Worm (Caenorhabditis elegans) whole organism, mixed stage, embryonic: ENCODE results near the gene F54D10.8.

ENCODE experiments used
- M03D4.4 ChIP-seq: sonication (generic microtip); optimal IDR thresholded peaks from 2 replicates; lab custom pipeline; 2017; ENCODE audit warnings: mild to moderate bottlenecking, missing genetic modification characterization, missing compliant biosample characterization
- bed-3 ChIP-seq: fragments of 200-800 bp; sonication (Bioruptor generic); optimal IDR thresholded peaks from 3 replicates; lab custom pipeline; 2018; ENCODE audit warnings: mild to moderate bottlenecking, missing genetic modification characterization, moderate library complexity, missing compliant biosample characterization
- blmp-1 ChIP-seq: fragments of 150-350 bp; optimal IDR thresholded peaks from 2 replicates; lab custom pipeline; 2014; ENCODE audit warnings: missing biosample characterization, missing genetic modification characterization
- ceh-39 ChIP-seq: fragments of 150-350 bp; optimal IDR thresholded peaks from 2 replicates; lab custom pipeline; 2014; ENCODE audit warnings: missing biosample characterization, missing genetic modification characterization
- ceh-43 ChIP-seq: fragments of 200-800 bp; sonication (Bioruptor generic); optimal IDR thresholded peaks from 2 replicates; lab custom pipeline; 2018; ENCODE audit warnings: mild to moderate bottlenecking, missing genetic modification characterization, moderate library complexity, missing compliant biosample characterization
- ceh-83 ChIP-seq: fragments of 200-800 bp; sonication (Bioruptor generic); optimal IDR thresholded peaks from 2 replicates; lab custom pipeline; 2018; ENCODE audit warnings: mild to moderate bottlenecking, missing genetic modification characterization, missing compliant biosample characterization
- cnd-1 ChIP-seq: fragments of 200-800 bp; sonication (Bioruptor generic); optimal IDR thresholded peaks from 2 replicates; lab custom pipeline; 2018; ENCODE audit warnings: mild to moderate bottlenecking, missing genetic modification characterization, missing compliant biosample characterization
- drap-1 ChIP-seq: fragments of 200-800 bp; sonication (Bioruptor generic); optimal IDR thresholded peaks from 3 replicates; lab custom pipeline; 2018; ENCODE audit warnings: mild to moderate bottlenecking, missing genetic modification characterization, missing compliant biosample characterization
- elt-1 ChIP-seq: sonication (generic microtip); optimal IDR thresholded peaks from 2 replicates; lab custom pipeline; 2017; ENCODE audit warnings: missing genetic modification characterization, mild to moderate bottlenecking, missing compliant biosample characterization, antibody characterized with exemption, moderate library complexity, borderline replicate concordance; ENCODE audit not compliant: insufficient read depth
- elt-3 ChIP-seq: fragments of 150-350 bp; optimal IDR thresholded peaks from 2 replicates; lab custom pipeline; 2014; ENCODE audit warnings: missing biosample characterization, missing genetic modification characterization
- flh-1 ChIP-seq: fragments of 200-800 bp; sonication (Bioruptor generic); optimal IDR thresholded peaks from 2 replicates; lab custom pipeline; 2018; ENCODE audit warnings: mild to moderate bottlenecking, missing genetic modification characterization, moderate library complexity, missing compliant biosample characterization
- hlh-1 ChIP-seq: fragments of 150-350 bp; optimal IDR thresholded peaks from 2 replicates; lab custom pipeline; 2014; ENCODE audit warnings: missing biosample characterization, missing genetic modification reagents, missing genetic modification characterization
- lin-13 ChIP-seq: fragments of 150-350 bp; optimal IDR thresholded peaks from 2 replicates; lab custom pipeline; 2014; ENCODE audit warnings: missing biosample characterization, missing genetic modification characterization
- lin-32 ChIP-seq: fragments of 200-800 bp; sonication (Bioruptor generic); optimal IDR thresholded peaks from 2 replicates; lab custom pipeline; 2018; ENCODE audit warnings: mild to moderate bottlenecking, missing genetic modification characterization, missing compliant biosample characterization
- lsy-2 ChIP-seq: fragments of 150-350 bp; optimal IDR thresholded peaks from 2 replicates; lab custom pipeline; 2014; ENCODE audit warnings: missing biosample characterization, missing genetic modification characterization
- mab-5 ChIP-seq: fragments of 150-350 bp; optimal IDR thresholded peaks from 2 replicates; lab custom pipeline; 2014; ENCODE audit warnings: missing biosample characterization, missing genetic modification characterization
- mep-1 ChIP-seq: fragments of 150-350 bp; optimal IDR thresholded peaks from 2 replicates; lab custom pipeline; 2017; ENCODE audit warnings: missing biosample characterization, missing genetic modification reagents, missing genetic modification characterization, inconsistent platforms
- mls-2 ChIP-seq: sonication (generic microtip); optimal IDR thresholded peaks from 2 replicates; lab custom pipeline; 2016; ENCODE audit warnings: mild to moderate bottlenecking, missing genetic modification characterization, moderate library complexity, missing compliant biosample characterization
- nhr-2 ChIP-seq: fragments of 150-350 bp; optimal IDR thresholded peaks from 2 replicates; lab custom pipeline; 2014; ENCODE audit warnings: missing biosample characterization, missing genetic modification characterization
- nhr-237 ChIP-seq: fragments of 150-350 bp; optimal IDR thresholded peaks from 2 replicates; lab custom pipeline; 2014; ENCODE audit warnings: missing biosample characterization, missing genetic modification characterization
- nhr-28 ChIP-seq: fragments of 150-350 bp; optimal IDR thresholded peaks from 2 replicates; lab custom pipeline; 2014; ENCODE audit warnings: missing biosample characterization, missing genetic modification characterization
- pha-4 ChIP-seq: fragments of 150-350 bp; optimal IDR thresholded peaks from 2 replicates; lab custom pipeline; 2018; ENCODE audit warnings: missing biosample characterization, missing genetic modification reagents, missing genetic modification characterization
- sem-2 ChIP-seq: fragments of 200-800 bp; sonication (Bioruptor generic); optimal IDR thresholded peaks from 2 replicates; lab custom pipeline; 2018; ENCODE audit warnings: mild to moderate bottlenecking, missing genetic modification characterization, missing compliant biosample characterization
- snpc-4 ChIP-seq: fragments of 150-350 bp; optimal IDR thresholded peaks from 2 replicates; lab custom pipeline; 2014; ENCODE audit warnings: missing biosample characterization, missing genetic modification characterization
- sptf-1 ChIP-seq: sonication (generic microtip); optimal IDR thresholded peaks from 2 replicates; lab custom pipeline; 2017; ENCODE audit warnings: mild to moderate bottlenecking, missing genetic modification characterization, moderate library complexity, missing compliant biosample characterization
- tbx-8 ChIP-seq: fragments of 200-800 bp; sonication (Bioruptor generic); optimal IDR thresholded peaks from 2 replicates; lab custom pipeline; 2018; ENCODE audit warnings: mild to moderate bottlenecking, missing genetic modification characterization, moderate library complexity, missing compliant biosample characterization
- unc-120 ChIP-seq: sonication (generic microtip); optimal IDR thresholded peaks from 2 replicates; lab custom pipeline; 2017; ENCODE audit warnings: missing genetic modification characterization, missing compliant biosample characterization; ENCODE audit not compliant: poor library complexity, severe bottlenecking
- unc-62 ChIP-seq: fragments of 150-350 bp; optimal IDR thresholded peaks from 2 replicates; lab custom pipeline; 2014; ENCODE audit warnings: missing biosample characterization, missing genetic modification reagents, missing genetic modification characterization
- zip-8 ChIP-seq: fragments of 150-350 bp; optimal IDR thresholded peaks from 2 replicates; lab custom pipeline; 2014; ENCODE audit warnings: missing biosample characterization, missing genetic modification characterization
- ztf-11 ChIP-seq: fragments of 150-350 bp; optimal IDR thresholded peaks from 2 replicates; lab custom pipeline; 2014; ENCODE audit warnings: missing biosample characterization, missing genetic modification characterization

The F54D10.8 gene

ce11 chrII:3860826-3861225, 33.1 kb upstream of the F54D10.8 start, which contains the start of gene oac-11:
Gene oac-11 (minus strand): TSS chrII:3860926.
- no peak for TF ChIP-seq snpc-4
- no peak for TF ChIP-seq cnd-1 (tag; lab: Kevin White, UChicago)
- TF ChIP-seq mab-5 (tag; lab: Kevin White, UChicago), result no peak
- TF ChIP-seq flh-1, result no peak
- no peak for TF ChIP-seq ztf-11 (tag; lab: Kevin White, UChicago)
- no peak for TF ChIP-seq ceh-83 (GFP tag; lab: Kevin White, UChicago)
- TF ChIP-seq lin-32 (GFP tag; lab: Kevin White, UChicago), result no peak
- no peak for TF ChIP-seq M03D4.4 (tag; lab: Kevin White, UChicago)
- no peak for TF ChIP-seq zip-8 (tag; lab: Kevin White, UChicago)
- no peak for TF ChIP-seq elt-3 (tag; lab: Kevin White, UChicago)
- no peak for TF ChIP-seq elt-1 (tag; lab: Kevin White, UChicago)
- no peak for TF ChIP-seq blmp-1
- no peak for TF ChIP-seq drap-1 (GFP tag; lab: Kevin White, UChicago)
- TF ChIP-seq ceh-39 (tag; lab: Kevin White, UChicago), result no peak
- no peak for TF ChIP-seq nhr-2 (tag; lab: Kevin White, UChicago)
- TF ChIP-seq mep-1 (tag; lab: Kevin White, UChicago), result no peak
- no peak for TF ChIP-seq nhr-237
- no peak for TF ChIP-seq unc-62 (GFP tag; lab: Kevin White, UChicago)
- TF ChIP-seq tbx-8 (GFP tag; lab: Kevin White, UChicago), result no peak
- TF ChIP-seq lin-13 (tag; lab: Kevin White, UChicago), result no peak

ce11 chrII:3852654-3853053, 25.0 kb upstream of the F54D10.8 start, which contains the start of gene nhr-257:
Gene nhr-257 (plus strand): TSS chrII:3852954.
- no peak for TF ChIP-seq nhr-28 (tag; lab: Kevin White, UChicago)

ce11 chrII:3850655-3851054, 23.0 kb upstream of the F54D10.8 start, which contains the start of gene nhr-72:
Gene nhr-72 (minus strand): TSS chrII:3850755.
- TF ChIP-seq cnd-1 (tag; lab: Kevin White, UChicago), result no peak

- TF ChIP-seq sem-2 (GFP tag; lab: Kevin White, UChicago) (no peak), ztf-11 (tag; lab: Kevin White, UChicago) (no peak), sptf-1 (tag; lab: Kevin White, UChicago) (no peak), tbx-8 (GFP tag; lab: Kevin White, UChicago) (no peak), lsy-2 (tag; lab: Kevin White, UChicago) (no peak)
Observed at ce11 chrII:3846028-3846427, 18.3 kb upstream of the F54D10.8 start, which contains the start of gene C17A2.2. Gene C17A2.2 (plus strand): TSS chrII:3846328.

ce11 chrII:3843305-3843704, 15.6 kb upstream of the F54D10.8 start, which contains the start of the genes C17A2.7 and C17A2.3:
Gene C17A2.7 (minus strand): TSS chrII:3843405.
Gene C17A2.3 (plus strand): TSS chrII:3843609.
- TF ChIP-seq elt-1 (tag; lab: Kevin White, UChicago) (peak; percentile 36), nhr-2 (tag; lab: Kevin White, UChicago) (no peak)

ce11 chrII:3839562-3839961, 11.9 kb upstream of the F54D10.8 start, which contains the start of gene C17A2.4:
Gene C17A2.4 (plus strand): TSS chrII:3839862.
- TF ChIP-seq elt-3 (tag; lab: Kevin White, UChicago), result no peak
- TF ChIP-seq ceh-43, result no peak
- no peak for TF ChIP-seq mab-5 (tag; lab: Kevin White, UChicago)
- TF ChIP-seq unc-120, result no peak
- TF ChIP-seq sem-2 (GFP tag; lab: Kevin White, UChicago), result no peak
- no peak for TF ChIP-seq zip-8 (tag; lab: Kevin White, UChicago)
- TF ChIP-seq flh-1, result no peak
- TF ChIP-seq tbx-8 (GFP tag; lab: Kevin White, UChicago), result no peak
- TF ChIP-seq nhr-28 (tag; lab: Kevin White, UChicago), result no peak
- no peak for TF ChIP-seq drap-1 (GFP tag; lab: Kevin White, UChicago)
- TF ChIP-seq ceh-39 (tag; lab: Kevin White, UChicago), result no peak
- no peak for TF ChIP-seq blmp-1
- TF ChIP-seq nhr-237, result no peak
- TF ChIP-seq bed-3 (GFP tag; lab: Kevin White, UChicago), result no peak
- no peak for TF ChIP-seq pha-4
- no peak for TF ChIP-seq mls-2 (tag; lab: Kevin White, UChicago)
- TF ChIP-seq hlh-1 (tag; lab: Kevin White, UChicago), result no peak
- no peak for TF ChIP-seq sptf-1 (tag; lab: Kevin White, UChicago)
- TF ChIP-seq, all 35 proteins: peak for 0
